Fruit fly (Drosophila melanogaster): ENCODE results near the gene mip130.

mip130 gene

dm6 chrX:1963591-1964216, 55.7 kb downstream of the mip130 start (continued):
- TF ChIP-seq oc (tag; optimal IDR thresholded peaks at IDR 0.05) (peak; percentile 96), mld (GFP tag; IDR thresholded peaks at IDR 0.05; ENCODE audit: partially characterized antibody) (no peak), btn (GFP tag; optimal IDR thresholded peaks at IDR 0.05) (peak; percentile 90), Jarid2 (GFP tag; optimal IDR thresholded peaks at IDR 0.05) (peak; percentile 76), ase (GFP tag; IDR thresholded peaks at IDR 0.05) (peak; percentile 97), gcm2 (GFP tag; optimal IDR thresholded peaks at IDR 0.05) (peak; percentile 67), Fer2 (tag; optimal IDR thresholded peaks at IDR 0.05) (peak; percentile 90), lbe (GFP tag; optimal IDR thresholded peaks at IDR 0.05) (no peak), CG10366 (GFP tag; IDR thresholded peaks at IDR 0.05) (peak; percentile 97), CG18599 (GFP tag; optimal IDR thresholded peaks at IDR 0.05) (peak; percentile 94), CG5245 (GFP tag; optimal IDR thresholded peaks at IDR 0.05) (peak; percentile 94), Dp (GFP tag; optimal IDR thresholded peaks at IDR 0.05) (no peak), hbn (GFP tag; IDR thresholded peaks at IDR 0.05; ENCODE audit: partially characterized antibody) (no peak), CG4328 (GFP tag; optimal IDR thresholded peaks at IDR 0.05) (peak; percentile 92), zfh2 (GFP tag; optimal IDR thresholded peaks at IDR 0.05) (peak; percentile 88), stc (GFP tag; IDR thresholded peaks at IDR 0.05) (peak; percentile 94), Asciz (GFP tag; optimal IDR thresholded peaks at IDR 0.05) (peak; percentile 89), Rfx (GFP tag; IDR thresholded peaks at IDR 0.05) (peak; percentile 96), usp (GFP tag; optimal IDR thresholded peaks at IDR 0.05) (no peak), GATAe (GFP tag; conservative IDR thresholded peaks at IDR 0.05) (peak; percentile 93), sens-2 (GFP tag; IDR thresholded peaks at IDR 0.05) (peak; percentile 95), H15 (GFP tag; IDR thresholded peaks at IDR 0.05) (peak; percentile 95), CG1233 (GFP tag; optimal IDR thresholded peaks at IDR 0.05) (peak; percentile 93), ATbp (GFP tag; optimal IDR thresholded peaks at IDR 0.05) (peak; percentile 97), ci (GFP tag; IDR thresholded peaks at IDR 0.05) (peak; percentile 99), Sox100B (GFP tag; optimal IDR thresholded peaks at IDR 0.05) (peak; percentile 91), CG1603 (tag; optimal IDR thresholded peaks at IDR 0.05) (peak; percentile 97), ash1 (GFP tag; optimal IDR thresholded peaks at IDR 0.05) (peak; percentile 32), Usf (GFP tag; optimal IDR thresholded peaks at IDR 0.05) (peak; percentile 70), CG34422 (GFP tag; IDR thresholded peaks at IDR 0.05) (peak; percentile 96), Taf1 (GFP tag; IDR thresholded peaks at IDR 0.05) (peak; percentile 79), lmd (GFP tag; IDR thresholded peaks at IDR 0.05) (peak; percentile 97), CG33557 (GFP tag; optimal IDR thresholded peaks at IDR 0.05) (peak; percentile 13), chinmo (GFP tag; IDR thresholded peaks at IDR 0.05; ENCODE audit: partially characterized antibody) (peak; percentile 64; the same call in 1 of the 4 replicates), CG14710 (tag; optimal IDR thresholded peaks at IDR 0.05) (peak; percentile 74), Mes4 (GFP tag; optimal IDR thresholded peaks at IDR 0.05) (peak; percentile 90), CG17361 (GFP tag; IDR thresholded peaks at IDR 0.05) (peak; percentile 89), pb (GFP tag; optimal IDR thresholded peaks at IDR 0.05) (peak; percentile 87), crp (GFP tag; optimal IDR thresholded peaks at IDR 0.05) (peak in 1 of 2 experiments; percentile 69), crol (GFP tag; IDR thresholded peaks at IDR 0.05) (peak; percentile 70), Rx (GFP tag; IDR thresholded peaks at IDR 0.05) (peak; percentile 93), CG11085 (GFP tag; IDR thresholded peaks at IDR 0.05) (peak; percentile 85), CG14667 (GFP tag; IDR thresholded peaks at IDR 0.05) (peak; percentile 96), CG4424 (GFP tag; optimal IDR thresholded peaks at IDR 0.05) (peak; percentile 93), Trl (optimal IDR thresholded peaks at IDR 0.05) (peak in 1 of 2 experiments; percentile 60), Trl (GFP tag; optimal IDR thresholded peaks at IDR 0.05) (peak; percentile 84), CG16863 (GFP tag; optimal IDR thresholded peaks at IDR 0.05) (peak; percentile 93), CG7271 (tag; optimal IDR thresholded peaks at IDR 0.05) (peak; percentile 48), run (tag; optimal IDR thresholded peaks at IDR 0.05) (peak; percentile 83), CG16779 (GFP tag; IDR thresholded peaks at IDR 0.05) (peak; percentile 91)
